Fruit fly (Drosophila melanogaster): Measurements from ENCODE around the gene Fad2.

The Fad2 gene

dm6 chr3L:11010410-11010827, 12.9 kb upstream of the Fad2 start (continued):
- TF ChIP-seq CkIIα-i1 (GFP tag; IDR thresholded peaks at IDR 0.05): no peak
- peak; percentile 82 for TF ChIP-seq sr (GFP tag; IDR thresholded peaks at IDR 0.05)
- peak; percentile 39; the same call in 2 of the 3 replicates for TF ChIP-seq HLH4C (GFP tag; IDR thresholded peaks at IDR 0.05; ENCODE audit: partially characterized antibody)
- peak; percentile 69 for TF ChIP-seq CG3163 (GFP tag; optimal IDR thresholded peaks at IDR 0.05)
- TF ChIP-seq CG9609 (GFP tag; optimal IDR thresholded peaks at IDR 0.05): no peak
- TF ChIP-seq CG11504 (tag; optimal IDR thresholded peaks at IDR 0.05): peak; percentile 41
- no peak for TF ChIP-seq CG12155 (GFP tag; optimal IDR thresholded peaks at IDR 0.05)
- TF ChIP-seq lbe (GFP tag; optimal IDR thresholded peaks at IDR 0.05): peak; percentile 76
- TF ChIP-seq kah (GFP tag; optimal IDR thresholded peaks at IDR 0.05): peak; percentile 8
- peak; percentile 3 for TF ChIP-seq Vsx1 (GFP tag; optimal IDR thresholded peaks at IDR 0.05)
- TF ChIP-seq lola (GFP tag; optimal IDR thresholded peaks at IDR 0.05): peak in 1 of 3 experiments; percentile 69
- TF ChIP-seq CrebB (tag; optimal IDR thresholded peaks at IDR 0.05): no peak
- peak; percentile 98 for TF ChIP-seq Nf-YC (tag; optimal IDR thresholded peaks at IDR 0.05)
- peak; percentile 99 for TF ChIP-seq CG32772 (GFP tag; IDR thresholded peaks at IDR 0.05)
- peak; percentile 100 for TF ChIP-seq cg (GFP tag; optimal IDR thresholded peaks at IDR 0.05)
- no peak for TF ChIP-seq CG12104 (GFP tag; optimal IDR thresholded peaks at IDR 0.05)
- TF ChIP-seq NfI (GFP tag; optimal IDR thresholded peaks at IDR 0.05): no peak
- peak; percentile 33 for TF ChIP-seq CG34376 (GFP tag; optimal IDR thresholded peaks at IDR 0.05)
- TF ChIP-seq eve (GFP tag; optimal IDR thresholded peaks at IDR 0.05): no peak
- TF ChIP-seq mld (GFP tag; IDR thresholded peaks at IDR 0.05; ENCODE audit: partially characterized antibody): 0 out of 3 replicates have a peak, but pooled peaks have one; percentile 37
- peak; percentile 99 for TF ChIP-seq nom (GFP tag; optimal IDR thresholded peaks at IDR 0.05)
- peak; percentile 89 for TF ChIP-seq Adf1 (GFP tag; IDR thresholded peaks at IDR 0.05)
- TF ChIP-seq CG12659 (GFP tag; optimal IDR thresholded peaks at IDR 0.05): no peak
- TF ChIP-seq Jarid2 (GFP tag; optimal IDR thresholded peaks at IDR 0.05): peak; percentile 75
- peak; percentile 0 for TF ChIP-seq CG17359 (tag; optimal IDR thresholded peaks at IDR 0.05)
- TF ChIP-seq CG17802 (tag; optimal IDR thresholded peaks at IDR 0.05): no peak
- no peak for TF ChIP-seq CG18011 (GFP tag; optimal IDR thresholded peaks at IDR 0.05)
- no peak for TF ChIP-seq CG7745 (tag; optimal IDR thresholded peaks at IDR 0.05)
- no peak for TF ChIP-seq Poxn (GFP tag; IDR thresholded peaks at IDR 0.05)
- TF ChIP-seq pb (GFP tag; optimal IDR thresholded peaks at IDR 0.05): no peak
- no peak for TF ChIP-seq CG7963 (GFP tag; IDR thresholded peaks at IDR 0.05; ENCODE audit: partially characterized antibody)
- TF ChIP-seq Atf-2 (GFP tag; optimal IDR thresholded peaks at IDR 0.05): no peak
- TF ChIP-seq Nf-YA (GFP tag; IDR thresholded peaks at IDR 0.05): peak; percentile 84
- no peak for TF ChIP-seq CG10462 (GFP tag; optimal IDR thresholded peaks at IDR 0.05)
- no peak for TF ChIP-seq Hey (tag; optimal IDR thresholded peaks at IDR 0.05)
- no peak for TF ChIP-seq Ssrp (tag; optimal IDR thresholded peaks at IDR 0.05)
- TF ChIP-seq zf30C (GFP tag; optimal IDR thresholded peaks at IDR 0.05): no peak
- TF ChIP-seq trem (tag; optimal IDR thresholded peaks at IDR 0.05): no peak
- TF ChIP-seq peb (GFP tag; IDR thresholded peaks at IDR 0.05): 0 out of 2 replicates have a peak, but pooled peaks have one; percentile 17
- TF ChIP-seq CHES-1-like (GFP tag; optimal IDR thresholded peaks at IDR 0.05): no peak
- no peak for TF ChIP-seq tup (GFP tag; optimal IDR thresholded peaks at IDR 0.05)
- no peak for TF ChIP-seq CG17186 (GFP tag; optimal IDR thresholded peaks at IDR 0.05)
- TF ChIP-seq Trl (optimal IDR thresholded peaks at IDR 0.05): peak; percentile 97 to 99
- peak; percentile 39 for TF ChIP-seq Trl (GFP tag; optimal IDR thresholded peaks at IDR 0.05)
- TF ChIP-seq Mad (GFP tag; optimal IDR thresholded peaks at IDR 0.05): no peak
- TF ChIP-seq CG8478 (optimal IDR thresholded peaks at IDR 0.05): peak; percentile 99
- TF ChIP-seq HHEX (GFP tag; optimal IDR thresholded peaks at IDR 0.05): no peak
- no peak for TF ChIP-seq pan (optimal IDR thresholded peaks at IDR 0.05)
- TF ChIP-seq pan (GFP tag; optimal IDR thresholded peaks at IDR 0.05 in 1 of 2, IDR thresholded peaks at IDR 0.05 in 1 of 2): peak in 1 of 2 experiments; percentile 48
- no peak for TF ChIP-seq CG10209 (GFP tag; optimal IDR thresholded peaks at IDR 0.05)
- TF ChIP-seq CG31441 (GFP tag; IDR thresholded peaks at IDR 0.05): no peak
